Fruit fly (Drosophila melanogaster): ENCODE results near the gene Tengl3.

DNA sequence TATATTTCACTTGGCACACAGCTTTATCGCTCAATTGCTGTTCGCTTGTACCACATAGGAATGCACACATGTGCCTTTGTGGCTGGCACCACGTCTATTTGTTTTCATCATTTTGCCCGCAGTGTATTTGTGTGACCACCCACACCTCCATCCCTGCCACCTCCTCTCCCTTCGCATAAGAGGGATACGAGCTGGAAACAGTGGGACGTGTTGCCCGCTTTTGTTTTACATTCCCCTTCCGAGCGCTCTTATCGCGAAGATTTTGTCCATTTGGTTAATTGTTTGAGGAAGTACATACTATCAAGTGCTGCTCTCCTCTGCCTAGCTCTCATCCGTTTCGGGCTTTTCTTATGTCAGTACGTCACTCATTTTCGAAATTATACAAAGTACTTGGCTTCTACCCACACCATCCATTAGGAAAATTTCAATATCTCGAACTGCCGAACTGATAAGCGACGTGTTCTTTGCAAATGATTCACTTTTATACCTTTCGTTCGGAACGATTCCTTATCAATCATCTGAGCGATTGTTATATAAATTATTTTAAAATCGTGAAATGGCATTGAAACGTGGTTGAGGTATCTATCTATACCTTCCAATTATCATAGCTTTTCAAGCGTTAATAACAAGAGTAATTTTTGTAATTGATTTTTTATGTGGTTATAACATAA is 9.7 kb downstream of the Tengl3 start:
- no peak for TF ChIP-seq CG1621 (tag; optimal IDR thresholded peaks at IDR 0.05)
- no peak for TF ChIP-seq CG11762 (GFP tag; optimal IDR thresholded peaks at IDR 0.05; ENCODE audit: insufficient read depth)
- peak; percentile 71 for TF ChIP-seq svp (GFP tag)

Measured in whole organism, prepupa.